Worm (Caenorhabditis elegans): ENCODE measurements around the gene nmt-1.
"Not testable (repeated sequence)": the region's sequence is repeated elsewhere in the genome, so short reads cannot be mapped to it uniquely, and the experiment has no call there.

Gene nmt-1

DNA sequence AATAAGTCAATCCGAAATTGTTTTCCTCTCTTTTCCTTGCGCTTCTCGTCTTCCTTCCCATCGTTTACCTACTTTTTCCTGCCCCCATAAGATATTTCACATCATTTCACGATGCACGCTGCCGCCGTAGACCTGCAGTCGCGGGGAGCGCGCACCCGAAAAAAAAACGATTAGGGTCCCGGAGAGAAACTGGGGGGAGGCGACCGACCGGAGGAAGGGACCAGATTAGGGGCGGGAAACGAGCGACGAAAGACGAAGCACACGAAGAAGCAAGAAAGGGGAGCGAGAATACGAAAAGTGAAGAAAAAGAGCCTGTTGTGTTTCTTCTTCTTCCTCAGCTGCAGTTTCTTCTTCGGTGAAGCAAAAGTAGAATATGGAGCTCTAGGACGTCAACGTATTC is 19.1 kb upstream of the nmt-1 start (continued):
- TF ChIP-seq nhr-6 (tag; optimal IDR thresholded peaks at IDR 0.05) (no peak), nhr-28 (tag; optimal IDR thresholded peaks at IDR 0.05) (no peak), F26F4.8 (GFP tag; conservative IDR thresholded peaks at IDR 0.05) (no peak), egl-43 (GFP tag; IDR thresholded peaks at IDR 0.05) (peak; percentile 29; the same call in 1 of the 2 replicates), dmd-8 (GFP tag; IDR thresholded peaks at IDR 0.05) (0 out of 2 replicates have a peak, but pooled peaks have one; percentile 7), lin-15B (tag; optimal IDR thresholded peaks at IDR 0.05) (no peak), nhr-237 (tag; optimal IDR thresholded peaks at IDR 0.05) (no peak), snpc-1.2 (GFP tag; IDR thresholded peaks at IDR 0.05) (no peak), F37D6.2 (tag; optimal IDR thresholded peaks at IDR 0.05) (peak; percentile 57), pqm-1 (tag; optimal IDR thresholded peaks at IDR 0.05) (no peak), saeg-2 (GFP tag; IDR thresholded peaks at IDR 0.05) (no peak), unc-62 (GFP tag; optimal IDR thresholded peaks at IDR 0.05 in 1 of 2) (peak in 1 of 2 experiments; percentile 93), unc-62 (tag; optimal IDR thresholded peaks at IDR 0.05) (no peak), set-16 (GFP tag; IDR thresholded peaks at IDR 0.05) (peak; percentile 89), cey-2 (tag; optimal IDR thresholded peaks at IDR 0.05; ENCODE audit: borderline replicate concordance, insufficient read depth) (no peak), lin-29 (GFP tag; IDR thresholded peaks at IDR 0.05) (no peak), ceh-82 (tag; optimal IDR thresholded peaks at IDR 0.05) (no peak), R02D3.7 (tag; optimal IDR thresholded peaks at IDR 0.05) (no peak), mdl-1 (tag; optimal IDR thresholded peaks at IDR 0.05) (peak in 1 of 2 experiments; percentile 18), madf-5 (GFP tag; IDR thresholded peaks at IDR 0.05) (no peak), hif-1 (tag; optimal IDR thresholded peaks at IDR 0.05) (no peak), mxl-3 (GFP tag; optimal IDR thresholded peaks at IDR 0.05) (no peak), mes-2 (tag; optimal IDR thresholded peaks at IDR 0.05; ENCODE audit: poor library complexity, severe bottlenecking) (no peak), aha-1 (tag) (peak; percentile 68), hlh-11 (tag; optimal IDR thresholded peaks at IDR 0.05) (peak; percentile 9), dve-1 (tag; optimal IDR thresholded peaks at IDR 0.05; ENCODE audit: insufficient read depth) (no peak), ctbp-1 (GFP tag; IDR thresholded peaks at IDR 0.05) (peak; percentile 67; the same call in 1 of the 2 replicates), daf-8 (GFP tag; IDR thresholded peaks at IDR 0.05) (no peak), daf-12 (tag; optimal IDR thresholded peaks at IDR 0.05) (no peak), rbr-2 (tag; optimal IDR thresholded peaks at IDR 0.05) (peak; percentile 18), ceh-20 (GFP tag; IDR thresholded peaks at IDR 0.05) (no peak), T20F7.1 (GFP tag; optimal IDR thresholded peaks at IDR 0.05) (no peak), fkh-10 (GFP tag; optimal IDR thresholded peaks at IDR 0.05) (no peak), F49E8.2 (tag; optimal IDR thresholded peaks at IDR 0.05; ENCODE audit: borderline replicate concordance) (no peak), jun-1 (tag; optimal IDR thresholded peaks at IDR 0.05) (no peak), spr-1 (tag; optimal IDR thresholded peaks at IDR 0.05) (no peak), mdt-29 (GFP tag; IDR thresholded peaks at IDR 0.05) (no peak), egl-27 (tag; optimal IDR thresholded peaks at IDR 0.05) (no peak)

DNA sequence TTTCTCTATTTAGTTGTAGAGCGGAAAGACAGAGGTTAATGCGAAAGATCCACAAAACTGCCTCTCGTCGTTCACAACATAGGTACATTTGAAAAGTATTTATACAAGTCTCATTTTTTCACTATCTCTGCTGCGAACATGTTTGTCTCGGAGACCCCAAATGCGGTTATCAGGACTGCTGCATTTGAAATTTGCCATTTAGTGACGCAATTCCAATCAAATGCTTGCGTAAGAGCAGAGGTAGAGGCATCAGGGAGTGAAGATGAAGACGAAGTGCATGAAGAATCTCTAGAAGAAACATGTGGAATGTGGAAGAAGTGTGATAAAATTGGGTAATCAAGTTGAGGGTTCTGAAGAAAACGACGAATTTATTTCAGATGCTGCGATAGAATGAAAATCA is 18.0 kb upstream of the nmt-1 start:
- TF ChIP-seq mxl-2 (GFP tag; conservative IDR thresholded peaks at IDR 0.05) (no peak), unc-62 (GFP tag; optimal IDR thresholded peaks at IDR 0.05 in 1 of 2) (peak in 1 of 2 experiments; percentile 73), unc-62 (tag; optimal IDR thresholded peaks at IDR 0.05) (no peak), pqm-1 (tag; optimal IDR thresholded peaks at IDR 0.05) (peak; percentile 28), nhr-28 (tag; optimal IDR thresholded peaks at IDR 0.05) (peak; percentile 27)

DNA sequence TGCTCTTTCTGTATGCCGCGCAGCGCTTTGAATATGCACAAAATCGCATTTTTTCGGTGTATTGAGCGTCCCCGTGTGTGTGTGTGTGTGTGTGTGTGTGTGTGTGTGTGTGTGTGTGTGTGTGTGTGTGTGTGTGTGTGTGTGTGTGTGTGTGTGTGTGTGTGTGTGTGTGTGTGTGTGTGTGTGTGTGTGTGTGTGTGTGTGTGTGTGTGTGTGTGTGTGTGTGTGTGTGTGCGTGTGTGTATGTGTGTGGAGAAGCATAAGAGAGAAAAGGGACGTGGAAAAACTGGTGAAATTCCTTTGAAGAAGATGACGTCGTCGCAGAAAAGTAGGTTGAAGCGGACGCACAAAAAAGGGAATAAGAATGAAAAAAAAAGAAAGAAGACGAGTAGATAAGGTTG is 17.3 kb upstream of the nmt-1 start:
- peak; percentile 78 for TF ChIP-seq F37D6.2 (tag; optimal IDR thresholded peaks at IDR 0.05)
- peak; percentile 86; the same call in 1 of the 2 replicates for TF ChIP-seq ctbp-1 (GFP tag; IDR thresholded peaks at IDR 0.05)
- peak; percentile 26; the same call in 1 of the 2 replicates for TF ChIP-seq nhr-42 (GFP tag; IDR thresholded peaks at IDR 0.05)
- TF ChIP-seq lsy-2 (tag; optimal IDR thresholded peaks at IDR 0.05): peak; percentile 2 to 4
- peak; percentile 3 for TF ChIP-seq spr-1 (tag; optimal IDR thresholded peaks at IDR 0.05)
- peak; percentile 7 for TF ChIP-seq Y5F2A.4 (GFP tag; optimal IDR thresholded peaks at IDR 0.05)
- peak; percentile 74 for TF ChIP-seq mep-1 (tag; optimal IDR thresholded peaks at IDR 0.05)
- peak; percentile 57; the same call in 1 of the 2 replicates for TF ChIP-seq pha-4 (GFP tag; IDR thresholded peaks at IDR 0.05)
- not testable (repeated sequence) for TF ChIP-seq pha-4, unc-62 (tag; optimal IDR thresholded peaks at IDR 0.05)
- peak in 1 of 2 experiments; percentile 87 for TF ChIP-seq hif-1 (tag; optimal IDR thresholded peaks at IDR 0.05)
- peak; percentile 40; the same call in 1 of the 2 replicates for TF ChIP-seq dmd-8 (GFP tag; IDR thresholded peaks at IDR 0.05)
- peak in 1 of 2 experiments; percentile 11 for TF ChIP-seq unc-62 (GFP tag; optimal IDR thresholded peaks at IDR 0.05 in 1 of 2)
- peak; percentile 51 for TF ChIP-seq set-16 (GFP tag; IDR thresholded peaks at IDR 0.05)
- TF ChIP-seq dmd-9 (GFP tag; IDR thresholded peaks at IDR 0.05): peak; percentile 29; the same call in 1 of the 2 replicates
- peak; percentile 75 for TF ChIP-seq ceh-20 (GFP tag; IDR thresholded peaks at IDR 0.05)
- TF ChIP-seq gei-8 (GFP tag; optimal IDR thresholded peaks at IDR 0.05): peak; percentile 54
- peak; percentile 49 for TF ChIP-seq dmd-6 (GFP tag; IDR thresholded peaks at IDR 0.05)
